Fruit fly (Drosophila melanogaster): ENCODE data around the gene TBC1D23.

The TBC1D23 gene

dm6 chr2L:1144371-1145360 lies 15.6 kb downstream of the TBC1D23 start (continued):
- no peak for TF ChIP-seq amos (GFP tag; IDR thresholded peaks at IDR 0.05; ENCODE audit: partially characterized antibody)
- no peak for TF ChIP-seq CG42726 (GFP tag; IDR thresholded peaks at IDR 0.05; ENCODE audit: partially characterized antibody)
- no peak for TF ChIP-seq C15 (GFP tag; IDR thresholded peaks at IDR 0.05)
- peak; percentile 79 for TF ChIP-seq vvl (GFP tag; IDR thresholded peaks at IDR 0.05)
- no peak for TF ChIP-seq HLHmδ (GFP tag; optimal IDR thresholded peaks at IDR 0.05)
- peak; percentile 93 for TF ChIP-seq sens (GFP tag)
- TF ChIP-seq otp (GFP tag; IDR thresholded peaks at IDR 0.05) = no peak
- no peak for TF ChIP-seq Vsx1 (GFP tag; optimal IDR thresholded peaks at IDR 0.05)
- TF ChIP-seq nerfin-2 (GFP tag; IDR thresholded peaks at IDR 0.05; ENCODE audit: partially characterized antibody) = no peak
- TF ChIP-seq ttk (GFP tag; IDR thresholded peaks at IDR 0.05) = no peak
- peak; percentile 57 for TF ChIP-seq CG17829 (tag; optimal IDR thresholded peaks at IDR 0.05)
- peak; percentile 63 for TF ChIP-seq PHDP (tag; optimal IDR thresholded peaks at IDR 0.05)
- TF ChIP-seq Sry-δ (GFP tag; optimal IDR thresholded peaks at IDR 0.05) = no peak
- no peak for TF ChIP-seq CG6791 (GFP tag; IDR thresholded peaks at IDR 0.05; ENCODE audit: partially characterized antibody)
- peak; percentile 3 for TF ChIP-seq gcm (GFP tag; optimal IDR thresholded peaks at IDR 0.05)
- peak; percentile 87 for TF ChIP-seq Med (GFP tag)
- TF ChIP-seq CG8478 (optimal IDR thresholded peaks at IDR 0.05) = no peak
- peak; percentile 32 for TF ChIP-seq CG10267 (tag; optimal IDR thresholded peaks at IDR 0.05)
- TF ChIP-seq sc (optimal IDR thresholded peaks at IDR 0.05) = no peak
- peak; percentile 17 for TF ChIP-seq sc (GFP tag; optimal IDR thresholded peaks at IDR 0.05)
- TF ChIP-seq H15 (GFP tag; IDR thresholded peaks at IDR 0.05) = no peak
- no peak for TF ChIP-seq CG17912 (GFP tag; optimal IDR thresholded peaks at IDR 0.05)
- no peak for TF ChIP-seq CG12744 (GFP tag; optimal IDR thresholded peaks at IDR 0.05)
- no peak for TF ChIP-seq CG3726 (GFP tag; IDR thresholded peaks at IDR 0.05)
- peak; percentile 43; the same call in 1 of the 2 replicates for TF ChIP-seq Drgx (GFP tag; IDR thresholded peaks at IDR 0.05)
- no peak for TF ChIP-seq CG18011 (GFP tag; optimal IDR thresholded peaks at IDR 0.05)
- TF ChIP-seq CG11695 (GFP tag; IDR thresholded peaks at IDR 0.05) = peak; percentile 30; the same call in 1 of the 3 replicates
- peak; percentile 23; the same call in 1 of the 2 replicates for TF ChIP-seq stc (GFP tag; IDR thresholded peaks at IDR 0.05)
- no peak for TF ChIP-seq Nf-YC (tag; optimal IDR thresholded peaks at IDR 0.05)
- TF ChIP-seq CG4854 (GFP tag; optimal IDR thresholded peaks at IDR 0.05) = peak; percentile 24
- TF ChIP-seq disco-r (GFP tag; optimal IDR thresholded peaks at IDR 0.05) = no peak
- TF ChIP-seq emc (GFP tag; optimal IDR thresholded peaks at IDR 0.05) = no peak
- no peak for TF ChIP-seq Spps (tag; optimal IDR thresholded peaks at IDR 0.05)
- TF ChIP-seq salm (tag; optimal IDR thresholded peaks at IDR 0.05) = peak; percentile 23
- TF ChIP-seq fd102C (GFP tag; optimal IDR thresholded peaks at IDR 0.05) = no peak
- TF ChIP-seq CG14667 (GFP tag; IDR thresholded peaks at IDR 0.05) = no peak
- TF ChIP-seq z (GFP tag; IDR thresholded peaks at IDR 0.05) = no peak
- TF ChIP-seq CG6813 (GFP tag; optimal IDR thresholded peaks at IDR 0.05) = no peak
- peak; percentile 26 for TF ChIP-seq CG16863 (GFP tag; optimal IDR thresholded peaks at IDR 0.05)
- TF ChIP-seq mam (GFP tag; optimal IDR thresholded peaks at IDR 0.05) = peak; percentile 52
- TF ChIP-seq Dll (GFP tag; IDR thresholded peaks at IDR 0.05; ENCODE audit: partially characterized antibody) = no peak
- peak; percentile 25 for TF ChIP-seq CG2875 (GFP tag; optimal IDR thresholded peaks at IDR 0.05)
- no peak; the same call in 1 of the 2 replicates for TF ChIP-seq MBD-R2 (GFP tag; IDR thresholded peaks at IDR 0.05)
- no peak for TF ChIP-seq ftz-f1 (GFP tag; optimal IDR thresholded peaks at IDR 0.05)
- no peak for TF ChIP-seq Hmx (GFP tag; optimal IDR thresholded peaks at IDR 0.05)
- TF ChIP-seq CrebB (tag; optimal IDR thresholded peaks at IDR 0.05) = peak; percentile 1
- no peak for TF ChIP-seq bowl (GFP tag; IDR thresholded peaks at IDR 0.05)
- TF ChIP-seq phol (tag; optimal IDR thresholded peaks at IDR 0.05) = peak; percentile 72
- no peak for TF ChIP-seq Bdp1 (GFP tag; optimal IDR thresholded peaks at IDR 0.05)

All from whole organism, embryonic.